Fruit fly (Drosophila melanogaster) whole organism, embryonic: ENCODE measurements around the gene CG6163.

Experiments
- Atf6 ChIP-seq: fragments of 200-800 bp; sonication (Bioruptor generic); IDR thresholded peaks from 2 replicates; pipeline ENCODE4 v1.3.6; 2022; ENCODE audit warnings: missing biosample characterization, missing genetic modification characterization
- CG10959 ChIP-seq: fragments of 200-800 bp; sonication (Bioruptor generic); IDR thresholded peaks from 2 replicates; pipeline ENCODE4 v1.3.6; 2022; ENCODE audit warnings: missing biosample characterization, missing genetic modification characterization
- CG11456 ChIP-seq: fragments of 200-800 bp; sonication (Bioruptor generic); IDR thresholded peaks from 3 replicates; pipeline ENCODE4 v1.3.6; 2022; ENCODE audit warnings: missing biosample characterization, missing genetic modification characterization
- CG13424 ChIP-seq: fragments of 200-800 bp; sonication (Bioruptor generic); optimal IDR thresholded peaks from 2 replicates; lab custom pipeline; 2019; ENCODE audit warnings: missing biosample characterization, mild to moderate bottlenecking, missing genetic modification characterization, moderate library complexity
- CG14965 ChIP-seq: fragments of 200-800 bp; sonication (Bioruptor generic); optimal IDR thresholded peaks from 2 replicates; lab custom pipeline; 2016; ENCODE audit warnings: missing biosample characterization, missing genetic modification characterization, borderline replicate concordance
- CG1832 ChIP-seq: fragments of 200-800 bp; sonication (Bioruptor generic); optimal IDR thresholded peaks from 2 replicates; lab custom pipeline; 2017; ENCODE audit warnings: missing biosample characterization, mild to moderate bottlenecking, missing genetic modification characterization, inconsistent platforms
- CG18599 ChIP-seq: fragments of 200-800 bp; sonication (Bioruptor generic); optimal IDR thresholded peaks from 3 replicates; lab custom pipeline; 2017; ENCODE audit warnings: missing biosample characterization, missing genetic modification characterization, mild to moderate bottlenecking, moderate library complexity, missing genetic modification reagents
- CG2202 ChIP-seq: fragments of 200-800 bp; sonication (Bioruptor generic); optimal IDR thresholded peaks from 2 replicates; lab custom pipeline; 2018; ENCODE audit warnings: missing biosample characterization, mild to moderate bottlenecking, missing genetic modification characterization
- CG31365 ChIP-seq: fragments of 200-800 bp; sonication (Bioruptor generic); optimal IDR thresholded peaks from 2 replicates; lab custom pipeline; 2018; ENCODE audit warnings: missing biosample characterization, mild to moderate bottlenecking, missing genetic modification characterization
- CG32767 ChIP-seq: fragments of 200-800 bp; sonication (Bioruptor generic); IDR thresholded peaks from 2 replicates; pipeline ENCODE4 v1.3.6; 2022; ENCODE audit warnings: missing biosample characterization, missing genetic modification characterization
- CG4360 ChIP-seq: fragments of 200-800 bp; sonication (Bioruptor generic); IDR thresholded peaks from 2 replicates; pipeline ENCODE4 v1.3.6; 2022; ENCODE audit warnings: missing biosample characterization, missing genetic modification characterization
- CG5180 ChIP-seq: fragments of 200-800 bp; sonication (Bioruptor generic); optimal IDR thresholded peaks from 3 replicates; lab custom pipeline; 2017; ENCODE audit warnings: missing biosample characterization, missing genetic modification characterization, mild to moderate bottlenecking, moderate library complexity, missing genetic modification reagents
- CG7745 ChIP-seq: fragments of 200-800 bp; sonication (Bioruptor generic); optimal IDR thresholded peaks from 2 replicates; lab custom pipeline; 2018; ENCODE audit warnings: missing biosample characterization, mild to moderate bottlenecking, missing genetic modification characterization, moderate library complexity
- CG7963 ChIP-seq: fragments of 200-800 bp; sonication (Bioruptor generic); IDR thresholded peaks from 3 replicates; pipeline ENCODE4 v1.3.6; 2022; ENCODE audit warnings: missing biosample characterization, missing genetic modification characterization; ENCODE audit not compliant: partially characterized antibody
- CG8388 ChIP-seq: fragments of 200-800 bp; sonication (Bioruptor generic); optimal IDR thresholded peaks from 2 replicates; lab custom pipeline; 2019; ENCODE audit warnings: missing biosample characterization, mild to moderate bottlenecking, missing genetic modification characterization, moderate library complexity
- CG9797 ChIP-seq: fragments of 200-800 bp; sonication (Bioruptor generic); optimal IDR thresholded peaks from 3 replicates; lab custom pipeline; 2018; ENCODE audit warnings: missing biosample characterization, mild to moderate bottlenecking, missing genetic modification characterization
- CoRest ChIP-seq: fragments of 200-800 bp; sonication (Bioruptor generic); optimal IDR thresholded peaks from 3 replicates; lab custom pipeline; 2018; ENCODE audit warnings: missing biosample characterization, mild to moderate bottlenecking, missing genetic modification characterization, moderate library complexity
- D ChIP-seq, 2 experiments: fragments of 200-800 bp in 1 of 2; fragments of >200 bp in 1 of 2; sonication (Bioruptor generic) in 1 of 2; optimal IDR thresholded peaks; 2 replicates in 1 of 2; 3 replicates in 1 of 2; lab custom pipeline; 2017; ENCODE audit warnings: mild to moderate bottlenecking in 1 of 2, missing biosample characterization in 1 of 2, missing genetic modification characterization in 1 of 2, missing genetic modification reagents in 1 of 2
- HLH3B ChIP-seq: fragments of 200-800 bp; sonication (Bioruptor generic); IDR thresholded peaks from 2 replicates; pipeline ENCODE4 v1.3.6; 2022; ENCODE audit warnings: missing biosample characterization, missing genetic modification characterization
- HLH4C ChIP-seq: fragments of 200-800 bp; sonication (Bioruptor generic); IDR thresholded peaks from 3 replicates; pipeline ENCODE4 v1.3.6; 2022; ENCODE audit warnings: missing biosample characterization, missing genetic modification characterization; ENCODE audit not compliant: partially characterized antibody
- Hr78 ChIP-seq, 2 experiments: fragments of 200-800 bp in 1 of 2; fragments of >200 bp in 1 of 2; sonication (Bioruptor generic) in 1 of 2; optimal IDR thresholded peaks; 2 replicates each; lab custom pipeline; 2017 to 2019; ENCODE audit warnings: missing biosample characterization in 2 of 2, missing genetic modification characterization in 2 of 2, mild to moderate bottlenecking in 1 of 2, moderate library complexity in 1 of 2
- Opbp ChIP-seq: fragments of 200-800 bp; sonication (Bioruptor generic); IDR thresholded peaks from 3 replicates; pipeline ENCODE4 v1.3.6; 2022; ENCODE audit warnings: missing biosample characterization, missing genetic modification characterization; ENCODE audit not compliant: partially characterized antibody
- Ptx1 ChIP-seq: fragments of 200-800 bp; sonication (Bioruptor generic); IDR thresholded peaks from 2 replicates; pipeline ENCODE4 v1.3.6; 2022; ENCODE audit warnings: missing biosample characterization, missing genetic modification characterization
- Rx ChIP-seq: fragments of 200-800 bp; sonication (Bioruptor generic); IDR thresholded peaks from 2 replicates; pipeline ENCODE4 v1.3.6; 2022; ENCODE audit warnings: missing biosample characterization, missing genetic modification characterization
- Sox100B ChIP-seq: fragments of 200-800 bp; sonication (Bioruptor generic); optimal IDR thresholded peaks from 3 replicates; lab custom pipeline; 2018; ENCODE audit warnings: missing biosample characterization, mild to moderate bottlenecking, missing genetic modification characterization
- Sox102F ChIP-seq: fragments of 200-800 bp; sonication (Bioruptor generic); optimal IDR thresholded peaks from 2 replicates; lab custom pipeline; 2018; ENCODE audit warnings: missing biosample characterization, mild to moderate bottlenecking, missing genetic modification characterization, moderate library complexity
- Spps ChIP-seq: fragments of 200-800 bp; sonication (Bioruptor generic); optimal IDR thresholded peaks from 2 replicates; lab custom pipeline; 2018; ENCODE audit warnings: missing biosample characterization, mild to moderate bottlenecking, missing genetic modification characterization
- az2 ChIP-seq: fragments of 200-800 bp; sonication (Bioruptor generic); optimal IDR thresholded peaks from 3 replicates; lab custom pipeline; 2016; ENCODE audit warnings: missing biosample characterization, missing genetic modification characterization
- bsh ChIP-seq, 2 experiments: fragments of 200-800 bp; sonication (Bioruptor generic); optimal IDR thresholded peaks; 2 replicates each; lab custom pipeline; 2017 to 2018; ENCODE audit warnings: mild to moderate bottlenecking in 2 of 2, missing biosample characterization in 2 of 2, missing genetic modification characterization in 2 of 2, moderate library complexity in 1 of 2
- cad ChIP-seq: fragments of >200 bp; optimal IDR thresholded peaks from 2 replicates; lab custom pipeline; 2017; ENCODE audit warnings: missing biosample characterization, missing genetic modification characterization
- dmrt11E ChIP-seq: fragments of 200-800 bp; sonication (Bioruptor generic); optimal IDR thresholded peaks from 3 replicates; lab custom pipeline; 2018; ENCODE audit warnings: missing biosample characterization, mild to moderate bottlenecking, missing genetic modification characterization, moderate library complexity
- dmrt99B ChIP-seq: fragments of 200-800 bp; sonication (Bioruptor generic); optimal IDR thresholded peaks from 2 replicates; lab custom pipeline; 2018; ENCODE audit warnings: missing biosample characterization, mild to moderate bottlenecking, missing genetic modification characterization, moderate library complexity
- dpn ChIP-seq, 2 experiments: fragments of 200-800 bp; sonication (Bioruptor generic); optimal IDR thresholded peaks; 3 replicates each; lab custom pipeline; 2016; ENCODE audit warnings: missing biosample characterization in 2 of 2, missing genetic modification characterization in 2 of 2
- eve ChIP-seq, 2 experiments: fragments of >200 bp; optimal IDR thresholded peaks; 2 replicates each; lab custom pipeline; 2017; ENCODE audit warnings: missing biosample characterization in 2 of 2, missing genetic modification characterization in 2 of 2
- gsb ChIP-seq: fragments of 200-800 bp; sonication (Bioruptor generic); IDR thresholded peaks from 2 replicates; pipeline ENCODE4 v1.3.6; 2022; ENCODE audit warnings: missing biosample characterization, missing genetic modification characterization
- gsb-n ChIP-seq: fragments of 200-800 bp; sonication (Bioruptor generic); optimal IDR thresholded peaks from 3 replicates; lab custom pipeline; 2018; ENCODE audit warnings: missing biosample characterization, mild to moderate bottlenecking, missing genetic modification characterization
- insv ChIP-seq, 2 experiments: fragments of 200-800 bp; sonication (Bioruptor generic); optimal IDR thresholded peaks; 3 replicates each; lab custom pipeline; 2016 to 2018; ENCODE audit warnings: missing biosample characterization in 2 of 2, missing genetic modification characterization in 2 of 2
- lola ChIP-seq, 3 experiments: fragments of >200 bp in 2 of 3; fragments of 200-800 bp in 1 of 3; sonication (Bioruptor generic) in 1 of 3; optimal IDR thresholded peaks; 2 replicates each; lab custom pipeline; 2017 to 2019; ENCODE audit warnings: missing biosample characterization in 3 of 3, missing genetic modification characterization in 3 of 3, mild to moderate bottlenecking in 1 of 3, moderate library complexity in 1 of 3
- luna ChIP-seq: fragments of 200-800 bp; sonication (Bioruptor generic); optimal IDR thresholded peaks from 2 replicates; lab custom pipeline; 2016; ENCODE audit warnings: missing biosample characterization, missing genetic modification characterization
- nmo ChIP-seq: fragments of 200-800 bp; sonication (Bioruptor generic); optimal IDR thresholded peaks from 2 replicates; lab custom pipeline; 2018; ENCODE audit warnings: missing biosample characterization, mild to moderate bottlenecking, missing genetic modification characterization, moderate library complexity
- pros ChIP-seq: fragments of 200-800 bp; sonication (Bioruptor generic); optimal IDR thresholded peaks from 3 replicates; lab custom pipeline; 2019; ENCODE audit warnings: missing biosample characterization, mild to moderate bottlenecking, missing genetic modification characterization, moderate library complexity
- pum ChIP-seq: fragments of 200-800 bp; sonication (Bioruptor generic); optimal IDR thresholded peaks from 2 replicates; lab custom pipeline; 2016; ENCODE audit warnings: missing biosample characterization, missing genetic modification characterization
- run ChIP-seq: fragments of 200-800 bp; sonication (Bioruptor generic); optimal IDR thresholded peaks from 3 replicates; lab custom pipeline; 2018; ENCODE audit warnings: missing biosample characterization, mild to moderate bottlenecking, missing genetic modification characterization
- sim ChIP-seq: fragments of 200-800 bp; sonication (Bioruptor generic); IDR thresholded peaks from 2 replicates; pipeline ENCODE4 v1.3.6; 2022; ENCODE audit warnings: missing biosample characterization, missing genetic modification characterization
- sima ChIP-seq: fragments of 200-800 bp; sonication (Bioruptor generic); optimal IDR thresholded peaks from 2 replicates; lab custom pipeline; 2016; ENCODE audit warnings: missing biosample characterization, missing genetic modification characterization

Gene CG6163

DNA sequence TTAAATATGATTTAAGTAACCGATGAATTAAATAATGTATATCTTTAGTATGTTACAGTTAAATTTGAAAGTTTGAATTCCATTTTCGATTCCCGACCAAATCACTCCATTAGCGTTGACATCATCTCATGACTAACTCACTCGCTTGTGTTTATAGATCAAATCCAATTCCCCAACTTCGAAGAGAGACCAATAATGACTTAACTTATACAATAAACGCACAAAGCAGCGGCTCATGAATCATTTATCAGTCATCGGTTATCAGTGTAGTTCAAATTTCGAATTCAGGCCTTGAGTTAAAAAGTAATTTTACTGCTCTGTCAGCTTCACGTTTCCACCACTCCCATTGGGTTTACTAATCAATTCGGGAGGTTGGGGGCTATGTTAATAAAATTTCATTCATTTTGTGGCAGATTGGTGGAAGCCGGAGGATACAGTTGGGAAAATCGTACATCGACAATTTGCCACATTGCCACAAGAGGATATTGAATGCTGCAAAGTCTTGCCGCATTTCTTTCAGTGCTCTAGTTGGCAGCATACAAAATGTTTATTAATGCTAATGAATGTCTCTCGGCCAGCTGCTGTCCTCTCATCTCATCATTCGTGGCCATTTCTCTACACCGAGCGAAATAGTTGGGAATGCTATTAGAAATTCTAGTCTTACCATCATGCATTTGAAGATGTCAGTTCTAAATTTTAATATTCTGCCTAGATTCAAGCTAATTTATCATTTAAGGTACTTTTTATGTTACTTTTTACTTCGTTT, 43.8 kb upstream of the CG6163 start (continued):
- no peak for TF ChIP-seq insv (GFP tag; optimal IDR thresholded peaks at IDR 0.05; lab: Kevin White, UChicago)
- TF ChIP-seq pum (GFP tag; lab: Kevin White, UChicago) = peak; percentile 13
- TF ChIP-seq CG9797 = no peak
- peak; percentile 47 for TF ChIP-seq CoRest (tag; lab: Kevin White, UChicago)
- TF ChIP-seq CG5180 = peak; percentile 31
- TF ChIP-seq luna (GFP tag; lab: Kevin White, UChicago) = no peak
- TF ChIP-seq CG7963 (GFP tag; lab: Robert Waterston, UW) = no peak
- peak; percentile 64 for TF ChIP-seq dmrt99B
- TF ChIP-seq CG32767 (GFP tag; lab: Robert Waterston, UW) = no peak
- peak; percentile 10 for TF ChIP-seq CG14965 (GFP tag; lab: Kevin White, UChicago)
- TF ChIP-seq lola (GFP tag; optimal IDR thresholded peaks at IDR 0.05; lab: Kevin White, UChicago) = peak in 1 of 3 experiments; percentile 15
- TF ChIP-seq gsb (GFP tag; lab: Robert Waterston, UW) = no peak
- peak; percentile 17 to 24 for TF ChIP-seq dpn (GFP tag; optimal IDR thresholded peaks at IDR 0.05; lab: Kevin White, UChicago)
- peak; percentile 59 for TF ChIP-seq nmo (GFP tag; lab: Kevin White, UChicago)
- no peak for TF ChIP-seq CG10959 (GFP tag; lab: Robert Waterston, UW)
- no peak for TF ChIP-seq Atf6 (GFP tag; lab: Robert Waterston, UW)
- no peak for TF ChIP-seq Opbp (GFP tag; lab: Robert Waterston, UW)
- no peak for TF ChIP-seq CG7745
- TF ChIP-seq Rx (GFP tag; lab: Robert Waterston, UW) = peak; percentile 44; the same call in 1 of the 2 replicates
- peak; percentile 13 for TF ChIP-seq CG18599 (GFP tag; lab: Kevin White, UChicago)

DNA sequence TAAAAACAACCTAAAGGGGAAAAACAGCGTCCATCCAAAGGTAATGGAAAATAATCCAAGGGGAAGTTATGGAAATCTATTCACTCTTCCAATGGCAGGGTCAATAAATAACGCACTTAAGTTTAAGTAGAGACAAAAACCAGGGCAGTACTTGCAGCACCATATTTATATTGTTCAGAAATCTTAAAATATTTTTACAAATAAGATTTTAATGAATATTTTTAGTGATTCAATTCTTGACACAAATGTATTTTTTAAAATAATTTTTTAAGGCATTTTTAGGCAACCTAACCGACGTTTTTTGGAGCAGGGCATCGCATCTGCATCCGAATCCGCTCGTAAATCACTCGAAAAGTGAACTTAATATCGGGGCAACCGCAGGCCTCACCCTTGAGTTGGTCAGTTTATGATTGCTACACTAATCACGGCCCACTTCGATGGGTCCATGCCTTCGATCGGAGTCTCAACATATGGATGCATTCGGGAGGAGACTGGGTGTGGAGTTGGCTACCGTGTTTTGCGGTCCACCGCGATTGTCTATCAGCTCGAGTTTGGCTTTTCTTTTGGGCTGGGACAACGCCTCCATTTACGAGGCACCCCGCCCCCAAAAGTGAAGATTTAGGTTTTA, 42.6 kb upstream of the CG6163 start:
- TF ChIP-seq CG1832 (GFP tag; lab: Kevin White, UChicago) (no peak), cad (GFP tag; lab: Kevin White, UChicago) (no peak), CG31365 (no peak), az2 (GFP tag; lab: Kevin White, UChicago) (peak; percentile 22), Ptx1 (GFP tag; lab: Robert Waterston, UW) (0 out of 2 replicates have a peak, but pooled peaks have one; percentile 5), Sox100B (GFP tag; lab: Kevin White, UChicago) (peak; percentile 28), CG2202 (peak; percentile 8), CG8388 (GFP tag; lab: Kevin White, UChicago) (peak; percentile 15), CG13424 (tag; lab: Kevin White, UChicago) (peak; percentile 21), Hr78 (GFP tag; optimal IDR thresholded peaks at IDR 0.05; lab: Kevin White, UChicago) (peak in 1 of 2 experiments; percentile 7), sim (GFP tag; lab: Robert Waterston, UW) (0 out of 2 replicates have a peak, but pooled peaks have one; percentile 29), D (optimal IDR thresholded peaks at IDR 0.05; lab: Kevin White, UChicago) (no peak), D (GFP tag; optimal IDR thresholded peaks at IDR 0.05; lab: Kevin White, UChicago) (peak; percentile 30), sima (no peak), eve (GFP tag; optimal IDR thresholded peaks at IDR 0.05; lab: Kevin White, UChicago) (peak in 1 of 2 experiments; percentile 61), run (tag; lab: Kevin White, UChicago) (peak; percentile 65), HLH4C (GFP tag; lab: Robert Waterston, UW) (no peak), dmrt99B (peak; percentile 36), gsb-n (peak; percentile 35), CG11456 (0 out of 3 replicates have a peak, but pooled peaks have one; percentile 28), bsh (GFP tag; optimal IDR thresholded peaks at IDR 0.05; lab: Kevin White, UChicago) (peak in 1 of 2 experiments; percentile 39), CG4360 (GFP tag; lab: Robert Waterston, UW) (no peak), pros (GFP tag; lab: Kevin White, UChicago) (peak; percentile 85), dmrt11E (tag; lab: Kevin White, UChicago) (peak; percentile 11), Sox102F (GFP tag; lab: Kevin White, UChicago) (peak; percentile 65), HLH3B (0 out of 2 replicates have a peak, but pooled peaks have one; percentile 17), nmo (GFP tag; lab: Kevin White, UChicago) (peak; percentile 1), Spps (no peak)
